Fruit fly (Drosophila melanogaster): ENCODE data around the gene alphaTub84B.
A peak's percentile ranks its signal among the peaks of the same experiment; 100 is the strongest.

alphaTub84B gene

DNA sequence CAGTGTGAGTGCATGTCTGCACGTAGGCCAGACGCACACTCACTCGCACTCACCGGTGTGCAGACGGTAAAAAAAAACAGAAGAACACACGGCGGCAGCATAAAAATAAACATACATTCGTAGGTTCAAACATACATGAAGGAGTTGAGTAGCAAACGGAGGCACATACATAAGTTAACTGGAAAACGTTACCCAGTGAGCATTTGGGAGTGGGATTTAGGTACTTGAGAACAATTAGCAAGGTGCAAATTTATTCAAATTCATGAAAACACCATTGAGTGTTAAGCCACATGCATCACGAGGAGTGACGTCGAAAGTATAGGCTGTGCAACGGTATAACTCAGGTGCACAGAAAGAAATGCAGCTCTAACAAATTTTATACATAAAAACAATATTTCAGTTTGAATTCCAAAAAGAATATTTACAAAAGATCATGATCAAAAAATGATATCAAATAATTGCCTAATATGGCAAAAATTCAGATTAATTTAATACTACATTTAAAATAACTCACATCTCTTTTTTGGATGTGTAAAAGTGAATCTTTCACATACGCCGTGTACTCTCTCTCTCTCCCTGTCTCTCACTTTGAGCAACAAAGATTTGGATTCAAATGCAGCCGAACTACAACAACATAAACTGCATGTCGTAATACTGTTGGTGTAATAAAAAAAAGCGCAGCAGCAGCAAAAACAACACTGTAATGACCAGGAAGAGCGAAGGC is 22.4 kb downstream of the alphaTub84B start:
- TF ChIP-seq Snoo (tag; optimal IDR thresholded peaks at IDR 0.05) (peak; percentile 95), CG14655 (GFP tag; optimal IDR thresholded peaks at IDR 0.05) (peak; percentile 98), D1 (tag; optimal IDR thresholded peaks at IDR 0.05) (peak; percentile 95), CG15710 (tag; optimal IDR thresholded peaks at IDR 0.05) (peak; percentile 96), CG10348 (GFP tag; IDR thresholded peaks at IDR 0.05) (no peak), EcR (GFP tag; optimal IDR thresholded peaks at IDR 0.05) (no peak), CG9948 (tag; optimal IDR thresholded peaks at IDR 0.05) (peak; percentile 96), fd96Ca (GFP tag; IDR thresholded peaks at IDR 0.05) (no peak), CG17806 (tag; optimal IDR thresholded peaks at IDR 0.05) (peak; percentile 96), gl (tag; optimal IDR thresholded peaks at IDR 0.05) (peak; percentile 68), CG32121 (GFP tag; IDR thresholded peaks at IDR 0.05) (no peak), Pif1A (GFP tag; optimal IDR thresholded peaks at IDR 0.05) (peak; percentile 94), CG8301 (tag; optimal IDR thresholded peaks at IDR 0.05) (peak; percentile 98), CG34367 (tag; optimal IDR thresholded peaks at IDR 0.05) (peak; percentile 95), Pif1B (GFP tag; optimal IDR thresholded peaks at IDR 0.05) (peak; percentile 90), CG12605 (GFP tag; IDR thresholded peaks at IDR 0.05) (no peak), CG13204 (GFP tag; optimal IDR thresholded peaks at IDR 0.05) (peak; percentile 71), rn (GFP tag; IDR thresholded peaks at IDR 0.05) (no peak), CG4496 (GFP tag; IDR thresholded peaks at IDR 0.05) (no peak), Ets98B (GFP tag; IDR thresholded peaks at IDR 0.05) (no peak), CG8159 (tag; optimal IDR thresholded peaks at IDR 0.05) (peak; percentile 96)

DNA sequence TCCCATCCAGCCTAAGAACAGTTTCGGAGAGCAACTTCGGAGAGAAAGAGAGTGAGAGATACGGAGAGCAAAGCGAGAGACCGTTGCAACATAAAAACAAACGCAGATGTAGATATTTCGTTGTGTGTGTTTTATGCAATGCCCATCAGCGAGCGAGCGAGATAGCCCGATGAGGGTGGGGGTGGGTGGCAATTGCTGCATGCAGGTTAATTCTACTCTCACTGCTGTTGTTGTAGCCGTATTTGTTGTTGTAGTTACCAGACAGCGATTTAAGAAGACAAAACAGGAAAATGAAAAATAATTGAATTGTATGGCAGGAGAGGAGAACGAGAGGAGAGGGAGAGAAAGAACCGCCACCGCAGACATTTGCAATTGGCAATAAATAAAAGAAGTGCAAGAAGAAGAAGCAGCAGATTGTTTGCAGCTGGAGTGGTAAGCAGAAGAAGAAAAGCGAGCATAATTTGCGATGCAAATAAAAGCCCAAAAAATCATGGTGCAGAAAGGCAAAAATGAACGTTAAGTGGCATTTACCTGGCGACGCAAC is 23.4 kb downstream of the alphaTub84B start:
- peak; percentile 5 for TF ChIP-seq CG8301 (tag; optimal IDR thresholded peaks at IDR 0.05)
- TF ChIP-seq Snoo (tag; optimal IDR thresholded peaks at IDR 0.05), result peak; percentile 41
- TF ChIP-seq gl (tag; optimal IDR thresholded peaks at IDR 0.05), result no peak
- TF ChIP-seq CG13204 (GFP tag; optimal IDR thresholded peaks at IDR 0.05), result peak; percentile 76
- no peak for TF ChIP-seq CG32121 (GFP tag; IDR thresholded peaks at IDR 0.05)
- 0 out of 3 replicates have a peak, but pooled peaks have one; percentile 48 for TF ChIP-seq CG4496 (GFP tag; IDR thresholded peaks at IDR 0.05)
- TF ChIP-seq CG15710 (tag; optimal IDR thresholded peaks at IDR 0.05), result no peak
- no peak for TF ChIP-seq CG14655 (GFP tag; optimal IDR thresholded peaks at IDR 0.05)
- no peak for TF ChIP-seq CG17806 (tag; optimal IDR thresholded peaks at IDR 0.05)
- peak; percentile 23 for TF ChIP-seq Pif1B (GFP tag; optimal IDR thresholded peaks at IDR 0.05)
- TF ChIP-seq Pif1A (GFP tag; optimal IDR thresholded peaks at IDR 0.05), result no peak
- no peak for TF ChIP-seq CG12605 (GFP tag; IDR thresholded peaks at IDR 0.05)
- TF ChIP-seq EcR (GFP tag; optimal IDR thresholded peaks at IDR 0.05), result peak; percentile 82

DNA sequence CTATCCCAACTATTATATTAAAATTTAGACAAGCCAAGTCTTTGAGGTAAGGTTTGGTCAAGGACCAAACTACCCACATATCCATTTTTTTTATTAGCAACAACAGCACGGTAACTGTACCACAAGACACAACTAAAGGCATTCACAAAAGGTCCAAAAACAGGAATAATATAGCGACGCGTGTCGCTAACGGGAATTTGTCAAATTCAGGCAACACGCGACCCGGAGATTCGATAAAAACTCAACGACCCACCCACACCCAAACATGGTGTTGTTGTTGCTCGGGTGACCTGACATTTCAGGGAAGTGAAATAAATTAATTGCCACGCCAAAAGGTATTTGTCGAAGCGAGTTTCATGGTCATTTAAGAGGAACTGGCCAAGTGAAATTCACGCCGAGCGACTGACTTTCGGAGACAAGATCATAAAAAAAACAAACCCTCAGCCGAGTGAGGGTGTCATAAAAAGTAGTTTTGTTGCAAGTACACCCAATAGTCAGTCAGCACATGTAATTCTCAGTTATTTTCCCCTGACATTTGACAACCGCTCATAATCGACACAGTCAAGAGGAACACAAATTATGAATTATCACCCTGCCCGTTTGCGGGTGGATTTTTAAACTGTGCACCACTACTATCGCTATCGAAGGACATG is 24.9 kb downstream of the alphaTub84B start:
- TF ChIP-seq CG32121 (GFP tag; IDR thresholded peaks at IDR 0.05) (no peak), Ets98B (GFP tag; IDR thresholded peaks at IDR 0.05) (no peak), CG8159 (tag; optimal IDR thresholded peaks at IDR 0.05) (no peak), CG8301 (tag; optimal IDR thresholded peaks at IDR 0.05) (no peak)

DNA sequence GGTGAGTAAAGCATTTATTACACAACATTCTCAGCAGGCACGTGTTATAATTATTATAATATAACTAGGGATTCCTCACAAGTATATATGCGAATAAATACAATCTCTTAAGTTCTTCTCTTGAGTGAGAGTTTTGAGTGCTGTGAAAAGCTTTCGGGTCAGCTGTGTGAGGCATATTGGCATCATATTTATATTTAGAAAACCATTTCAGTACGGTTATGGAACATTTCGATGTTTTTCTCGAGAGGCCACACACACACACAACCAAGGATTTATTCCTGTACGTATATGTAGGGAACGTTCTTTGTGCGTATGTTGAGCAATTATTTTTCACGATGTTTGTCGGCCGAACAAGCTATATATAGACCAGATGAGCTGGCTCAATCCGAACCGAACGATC is 26.6 kb downstream of the alphaTub84B start:
- TF ChIP-seq CG15710 (tag; optimal IDR thresholded peaks at IDR 0.05) (no peak), CG32121 (GFP tag; IDR thresholded peaks at IDR 0.05) (no peak), CG8159 (tag; optimal IDR thresholded peaks at IDR 0.05) (no peak), gl (tag; optimal IDR thresholded peaks at IDR 0.05) (no peak), fd96Ca (GFP tag; IDR thresholded peaks at IDR 0.05) (no peak), CG10348 (GFP tag; IDR thresholded peaks at IDR 0.05) (no peak), CG34367 (tag; optimal IDR thresholded peaks at IDR 0.05) (no peak), CG17806 (tag; optimal IDR thresholded peaks at IDR 0.05) (no peak), CG13204 (GFP tag; optimal IDR thresholded peaks at IDR 0.05) (no peak), Snoo (tag; optimal IDR thresholded peaks at IDR 0.05) (no peak), rn (GFP tag; IDR thresholded peaks at IDR 0.05) (no peak), Ets98B (GFP tag; IDR thresholded peaks at IDR 0.05) (no peak), CG4496 (GFP tag; IDR thresholded peaks at IDR 0.05) (no peak), CG12605 (GFP tag; IDR thresholded peaks at IDR 0.05) (no peak), CG9948 (tag; optimal IDR thresholded peaks at IDR 0.05) (no peak), Pif1A (GFP tag; optimal IDR thresholded peaks at IDR 0.05) (no peak), EcR (GFP tag; optimal IDR thresholded peaks at IDR 0.05) (no peak)

DNA sequence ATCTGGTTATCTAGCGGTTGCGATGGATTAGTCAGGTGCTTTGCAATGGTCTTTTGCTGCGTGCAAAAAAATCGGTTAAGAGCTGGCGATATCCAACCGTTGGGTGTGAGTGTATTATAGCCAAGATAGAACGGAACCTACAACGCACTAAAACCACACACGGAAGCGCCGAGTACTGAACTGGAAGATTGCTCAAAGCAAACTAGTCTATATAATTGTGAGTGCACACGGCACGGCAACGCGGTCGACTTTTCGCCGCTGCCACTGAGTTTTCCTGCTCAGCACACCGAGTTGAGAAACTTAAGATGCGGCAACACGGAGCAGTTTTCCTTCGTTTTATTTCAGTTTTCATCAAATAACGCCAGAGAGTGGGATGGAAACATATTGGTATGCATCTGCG is 30.1 kb downstream of the alphaTub84B start:
- TF ChIP-seq CG9948 (tag; optimal IDR thresholded peaks at IDR 0.05) (no peak), CG17806 (tag; optimal IDR thresholded peaks at IDR 0.05) (no peak), gl (tag; optimal IDR thresholded peaks at IDR 0.05) (no peak), Pif1B (GFP tag; optimal IDR thresholded peaks at IDR 0.05) (no peak), Snoo (tag; optimal IDR thresholded peaks at IDR 0.05) (no peak), CG14655 (GFP tag; optimal IDR thresholded peaks at IDR 0.05) (no peak), CG34367 (tag; optimal IDR thresholded peaks at IDR 0.05) (no peak), EcR (GFP tag; optimal IDR thresholded peaks at IDR 0.05) (no peak), Pif1A (GFP tag; optimal IDR thresholded peaks at IDR 0.05) (no peak), CG13204 (GFP tag; optimal IDR thresholded peaks at IDR 0.05) (no peak), CG8159 (tag; optimal IDR thresholded peaks at IDR 0.05) (no peak), fd96Ca (GFP tag; IDR thresholded peaks at IDR 0.05) (no peak), CG12605 (GFP tag; IDR thresholded peaks at IDR 0.05) (no peak), CG15710 (tag; optimal IDR thresholded peaks at IDR 0.05) (no peak), CG4496 (GFP tag; IDR thresholded peaks at IDR 0.05) (no peak)

Measured in whole organism, pupa.